Worm (Caenorhabditis elegans): ENCODE results near the gene cfp-1.
A peak's percentile ranks its signal among the peaks of the same experiment; 100 is the strongest.

cfp-1 gene

DNA sequence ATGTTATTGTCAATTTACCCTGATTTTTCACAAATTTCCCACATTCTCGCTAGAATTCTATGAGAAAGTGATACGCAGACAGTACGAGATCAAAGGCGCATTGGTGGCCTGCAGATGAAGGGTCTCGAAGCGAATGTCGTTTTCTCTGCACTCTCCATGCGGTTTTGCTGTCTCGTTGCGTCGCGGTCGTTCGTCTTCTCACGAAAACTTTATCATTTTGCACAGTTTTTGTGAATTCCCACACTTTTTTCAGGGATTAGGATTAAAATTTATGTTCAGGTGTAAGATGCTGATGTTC lies 6.3 kb upstream of the cfp-1 start:
- no peak for TF ChIP-seq dao-5 (tag; optimal IDR thresholded peaks at IDR 0.05)
- peak; percentile 36 for TF ChIP-seq W03F9.2 (tag; optimal IDR thresholded peaks at IDR 0.05)
- TF ChIP-seq him-1 (tag; optimal IDR thresholded peaks at IDR 0.05): no peak

DNA sequence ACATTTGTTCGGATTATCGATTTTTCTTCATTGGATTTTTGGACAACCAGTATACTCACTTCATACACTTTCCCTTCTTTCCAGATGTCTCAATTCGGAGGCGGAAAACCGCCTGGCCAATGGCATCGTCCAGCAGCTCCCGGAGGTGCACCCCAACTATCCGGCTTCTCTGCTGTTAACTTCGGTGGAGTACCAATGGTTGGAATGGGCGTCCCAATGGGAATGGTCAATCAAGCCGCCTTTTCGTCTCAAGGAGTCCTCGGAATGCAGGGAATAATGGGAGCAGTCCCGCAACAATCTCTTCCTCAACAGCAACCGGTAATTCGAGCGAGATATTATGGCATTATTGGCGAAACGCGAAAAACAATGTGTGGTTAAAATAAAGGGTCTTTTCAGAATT lies 5.8 kb upstream of the cfp-1 start, which contains the start of gene ccar-1:
ccar-1 (plus strand) TSS at position 83 of the 400 bp plus-strand sequence.
- TF ChIP-seq W03F9.2 (tag; optimal IDR thresholded peaks at IDR 0.05): no peak
- TF ChIP-seq him-1 (tag; optimal IDR thresholded peaks at IDR 0.05): no peak
- no peak for TF ChIP-seq dao-5 (tag; optimal IDR thresholded peaks at IDR 0.05)

DNA sequence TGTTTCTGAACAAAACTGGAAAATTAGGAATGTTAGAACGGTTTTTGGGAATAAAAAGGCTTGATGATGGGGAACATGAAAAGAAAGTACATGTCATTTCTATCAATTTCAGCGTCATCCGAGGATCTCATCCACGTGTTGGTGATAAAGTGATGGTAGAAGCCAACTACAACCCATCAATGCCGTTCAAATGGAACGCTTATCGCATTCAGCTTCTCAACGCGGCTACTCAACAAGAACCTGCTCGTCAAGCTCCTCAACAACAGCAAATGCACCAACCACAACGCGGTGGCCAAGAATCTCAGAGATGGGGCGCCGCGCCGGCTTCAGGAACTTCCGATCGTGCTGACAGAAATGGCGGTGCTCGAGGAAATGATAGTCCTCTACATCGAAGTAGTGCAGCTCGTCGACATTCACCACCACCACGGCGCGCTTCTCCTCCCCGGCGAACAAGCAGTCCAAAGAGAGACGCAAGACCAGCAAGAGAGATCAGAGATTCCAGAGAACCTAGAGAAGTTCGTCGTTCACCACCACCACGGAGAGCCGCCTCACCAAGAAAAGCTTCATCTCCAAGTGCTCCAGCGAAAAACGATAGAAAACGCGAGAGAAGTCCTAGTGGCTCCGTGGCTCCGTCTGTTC lies 5.1 kb upstream of the cfp-1 start:
- TF ChIP-seq him-1 (tag; optimal IDR thresholded peaks at IDR 0.05) (no peak), dao-5 (tag; optimal IDR thresholded peaks at IDR 0.05) (no peak), W03F9.2 (tag; optimal IDR thresholded peaks at IDR 0.05) (no peak)

DNA sequence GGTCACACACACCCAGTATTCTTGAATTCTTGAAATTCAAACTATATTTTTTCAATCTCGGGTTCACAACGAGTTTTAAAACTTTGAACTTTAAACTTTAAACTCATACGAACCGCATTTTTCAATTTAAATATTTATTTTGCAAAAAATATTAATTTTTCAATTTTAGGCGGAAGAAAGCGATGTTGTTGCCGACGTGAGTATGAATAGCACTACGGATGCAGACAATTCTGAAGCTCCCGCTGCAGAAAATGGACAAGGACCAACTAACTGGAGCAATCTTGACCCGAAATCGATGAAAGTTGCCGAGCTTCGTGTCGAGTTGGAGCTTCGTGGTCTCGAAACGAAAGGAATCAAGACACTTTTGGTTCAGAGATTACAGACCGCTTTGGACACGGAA lies 2.8 kb upstream of the cfp-1 start:
- TF ChIP-seq him-1 (tag; optimal IDR thresholded peaks at IDR 0.05) (no peak), dao-5 (tag; optimal IDR thresholded peaks at IDR 0.05) (no peak), W03F9.2 (tag; optimal IDR thresholded peaks at IDR 0.05) (no peak)

DNA sequence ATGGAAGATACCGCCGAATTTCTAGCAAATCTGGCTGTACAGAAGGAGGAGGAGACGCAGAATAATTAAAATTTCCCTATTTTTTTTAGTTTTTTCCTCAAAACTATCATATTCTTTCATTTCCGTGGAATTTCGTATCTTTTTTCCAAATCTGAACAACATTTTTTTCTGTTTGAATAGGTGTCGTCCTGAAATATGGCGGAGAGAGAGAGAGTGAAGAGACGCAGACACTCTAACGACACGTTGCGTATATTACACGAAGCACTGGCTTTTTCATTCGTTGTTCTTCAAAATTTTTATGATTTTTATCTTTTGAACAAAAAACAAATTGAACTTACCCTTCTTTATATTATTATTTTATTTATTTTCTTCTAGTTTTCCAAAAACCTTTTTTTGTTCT lies 5.7 kb downstream of the cfp-1 start:
- TF ChIP-seq dao-5 (tag; optimal IDR thresholded peaks at IDR 0.05) (no peak), W03F9.2 (tag; optimal IDR thresholded peaks at IDR 0.05) (no peak), him-1 (tag; optimal IDR thresholded peaks at IDR 0.05) (no peak)

DNA sequence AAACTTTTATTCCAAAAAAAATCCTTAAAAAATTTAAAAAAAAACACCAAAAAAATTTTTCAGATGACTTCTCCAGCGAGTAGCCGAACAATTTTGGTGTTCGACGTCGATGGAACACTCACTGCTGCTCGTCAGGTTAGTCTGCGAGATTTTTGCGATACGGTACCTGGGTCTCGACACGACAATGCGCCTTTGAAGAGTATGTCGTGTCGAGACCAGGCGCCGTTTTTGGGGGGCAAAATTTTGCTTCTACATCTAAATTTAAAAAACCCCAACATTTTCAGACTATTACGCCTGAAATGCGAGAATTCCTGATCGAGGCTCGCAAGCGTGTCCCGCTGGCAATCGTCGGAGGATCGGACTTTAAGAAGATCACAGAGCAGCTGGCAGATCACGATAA lies 6.3 kb downstream of the cfp-1 start, which contains the start of gene F52B11.2:
F52B11.2 (plus strand) TSS at position 64 of the 400 bp plus-strand sequence.
- TF ChIP-seq him-1 (tag; optimal IDR thresholded peaks at IDR 0.05) (no peak), dao-5 (tag; optimal IDR thresholded peaks at IDR 0.05) (no peak), W03F9.2 (tag; optimal IDR thresholded peaks at IDR 0.05) (no peak)

DNA sequence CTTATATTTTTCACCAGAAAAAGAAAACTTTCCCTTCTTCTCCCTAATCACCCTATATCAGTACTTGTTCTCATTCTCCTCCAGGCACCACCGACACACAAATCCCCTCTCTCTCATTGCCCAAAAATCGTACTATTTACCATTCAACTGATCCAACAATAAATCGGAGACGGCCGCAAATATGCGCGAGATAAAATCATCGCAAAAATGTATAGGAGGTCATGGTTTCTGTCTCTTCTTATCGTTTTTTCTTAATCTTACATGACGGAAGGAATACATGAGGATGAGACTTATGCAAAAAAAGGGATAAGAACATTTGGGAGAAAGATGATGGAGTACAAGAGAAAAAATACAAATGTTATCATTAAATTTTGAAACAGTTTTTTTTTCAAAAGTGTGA lies 9.2 kb downstream of the cfp-1 start:
- TF ChIP-seq dao-5 (tag; optimal IDR thresholded peaks at IDR 0.05) (no peak), W03F9.2 (tag; optimal IDR thresholded peaks at IDR 0.05) (no peak), him-1 (tag; optimal IDR thresholded peaks at IDR 0.05) (no peak)

DNA sequence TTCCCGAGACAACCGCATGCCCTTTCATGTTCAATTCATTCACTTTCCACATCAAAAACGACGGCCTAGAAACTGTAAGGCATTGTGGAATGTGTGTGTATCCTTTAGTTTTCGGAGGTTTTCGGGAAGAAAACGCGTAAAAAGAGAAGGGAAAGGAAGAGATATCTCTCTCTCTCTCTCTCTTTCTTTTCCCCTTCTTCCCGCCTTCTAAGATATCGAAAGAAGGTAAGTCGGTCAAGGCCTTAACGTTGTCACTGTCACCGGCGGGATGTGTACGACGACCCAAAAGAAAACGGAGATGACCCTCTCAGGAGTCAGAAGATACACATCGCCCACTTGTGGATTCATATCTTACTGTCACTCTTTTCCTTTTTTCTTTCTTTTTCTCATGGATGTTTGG lies 12.5 kb downstream of the cfp-1 start:
- TF ChIP-seq dao-5 (tag; optimal IDR thresholded peaks at IDR 0.05) (no peak), W03F9.2 (tag; optimal IDR thresholded peaks at IDR 0.05) (no peak), him-1 (tag; optimal IDR thresholded peaks at IDR 0.05) (no peak)

DNA sequence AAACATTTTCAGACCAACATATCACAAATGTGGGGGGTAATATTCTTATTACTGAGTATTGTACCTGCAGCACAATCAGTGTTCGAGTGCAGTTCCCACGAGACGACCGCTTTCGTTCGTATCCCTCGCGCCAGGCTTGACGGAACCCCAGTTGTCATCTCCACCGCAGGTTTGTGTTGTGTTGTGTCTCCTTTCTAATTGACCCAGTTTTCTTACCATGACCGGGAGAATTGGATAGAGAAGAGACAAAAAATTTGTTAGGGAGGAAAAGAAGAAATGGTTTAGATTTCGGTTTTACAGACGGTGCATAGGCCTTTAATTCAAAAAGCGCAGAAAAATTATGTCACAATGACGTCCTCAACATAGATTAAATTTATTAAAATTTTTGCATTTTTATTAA lies 14.0 kb downstream of the cfp-1 start, which contains the start of gene noah-2:
noah-2 (plus strand) TSS at position 13 of the 400 bp plus-strand sequence.
- TF ChIP-seq dao-5 (tag; optimal IDR thresholded peaks at IDR 0.05) (no peak), him-1 (tag; optimal IDR thresholded peaks at IDR 0.05) (no peak), W03F9.2 (tag; optimal IDR thresholded peaks at IDR 0.05) (no peak)

DNA sequence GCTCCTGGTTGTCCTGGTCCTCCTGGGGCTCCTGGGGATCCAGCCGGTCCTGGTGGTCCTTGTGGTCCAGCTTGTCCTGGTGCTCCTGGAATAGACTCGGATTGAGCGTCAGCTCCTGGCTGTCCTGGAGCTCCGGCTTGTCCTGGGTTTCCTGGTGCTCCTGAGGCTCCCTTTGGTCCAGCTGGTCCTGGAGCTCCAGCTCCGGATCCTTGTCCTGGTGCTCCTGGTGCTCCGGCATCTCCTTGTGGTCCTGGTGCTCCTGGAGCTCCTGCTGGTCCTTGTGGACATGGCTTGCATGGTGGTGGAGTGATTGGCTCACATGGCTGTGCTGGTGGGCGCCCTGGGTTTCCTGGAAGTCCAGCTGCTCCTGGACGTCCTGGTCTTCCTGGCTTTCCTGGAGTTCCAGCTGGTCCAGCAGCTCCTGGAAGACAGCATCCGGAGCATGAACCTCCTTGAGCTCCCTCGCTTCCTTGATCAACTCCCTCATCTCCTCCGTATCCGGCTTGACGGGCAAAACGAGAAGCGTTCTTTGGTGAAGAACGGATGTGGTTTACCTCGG lies 21.4 kb downstream of the cfp-1 start:
- TF ChIP-seq him-1 (tag; optimal IDR thresholded peaks at IDR 0.05) (no peak), dao-5 (tag; optimal IDR thresholded peaks at IDR 0.05) (no peak), W03F9.2 (tag; optimal IDR thresholded peaks at IDR 0.05) (no peak)

DNA sequence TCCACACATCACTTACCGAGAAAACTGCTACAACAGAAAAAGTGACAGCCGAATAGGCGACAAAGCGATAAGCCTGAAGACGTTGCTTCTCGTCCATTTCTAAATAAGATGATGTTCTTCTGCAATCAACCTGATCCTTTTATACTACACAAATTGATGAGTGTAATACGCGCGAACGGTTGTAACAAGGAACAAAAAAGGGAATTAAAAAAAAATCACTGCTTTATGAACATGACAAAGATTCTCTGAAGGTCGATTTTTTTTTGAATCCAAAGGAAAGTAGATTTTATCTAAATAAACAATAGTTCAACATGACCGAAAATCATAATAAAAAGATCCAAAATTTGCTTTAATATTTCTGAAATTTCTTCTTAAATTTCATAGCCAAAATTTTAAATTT lies 22.0 kb downstream of the cfp-1 start, which contains the start of gene col-133:
col-133 (minus strand) TSS at position 101 of the 400 bp plus-strand sequence.
- no peak for TF ChIP-seq W03F9.2 (tag; optimal IDR thresholded peaks at IDR 0.05)
- no peak for TF ChIP-seq dao-5 (tag; optimal IDR thresholded peaks at IDR 0.05)
- no peak for TF ChIP-seq him-1 (tag; optimal IDR thresholded peaks at IDR 0.05)

DNA sequence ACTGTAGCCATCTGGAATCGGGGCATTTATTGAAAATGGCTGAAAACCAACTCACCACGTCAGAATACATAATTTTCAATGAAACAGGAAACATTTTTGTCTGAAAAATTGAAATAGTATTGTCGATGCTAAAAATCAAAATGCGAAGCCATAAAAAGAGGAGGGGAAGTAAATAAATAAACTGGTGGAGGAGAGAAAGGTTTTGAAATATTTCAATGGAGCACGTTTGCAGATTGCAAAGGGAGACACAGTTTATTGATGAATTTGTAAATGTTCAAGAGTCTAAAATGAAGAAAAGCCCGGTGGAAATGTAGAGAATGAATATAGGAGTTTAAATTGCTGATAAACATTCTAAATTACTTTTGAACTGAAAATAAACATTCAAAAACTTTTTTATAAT lies 25.8 kb downstream of the cfp-1 start, which contains the start of gene F52B11.5:
F52B11.5 (minus strand) TSS at position 178 of the 400 bp plus-strand sequence.
- no peak for TF ChIP-seq dao-5 (tag; optimal IDR thresholded peaks at IDR 0.05)
- TF ChIP-seq him-1 (tag; optimal IDR thresholded peaks at IDR 0.05): no peak
- TF ChIP-seq W03F9.2 (tag; optimal IDR thresholded peaks at IDR 0.05): no peak

DNA sequence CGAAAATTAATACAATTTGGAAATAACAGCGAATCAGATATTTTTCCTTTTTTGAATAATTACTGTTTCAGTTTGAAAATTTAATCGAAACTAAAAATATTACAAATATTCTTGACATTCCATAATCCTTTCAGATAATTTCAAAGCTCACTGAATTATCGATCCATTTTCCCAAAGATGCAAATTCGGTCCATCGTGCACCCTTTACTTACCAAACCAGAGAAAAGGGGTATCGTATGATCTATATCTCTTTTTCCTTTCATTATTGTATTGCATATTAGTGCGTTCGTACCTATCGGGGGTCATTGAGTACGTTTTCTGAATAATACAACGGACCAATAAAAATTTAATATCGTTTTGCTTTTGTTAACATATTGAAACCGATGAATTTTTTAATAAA lies 27.5 kb downstream of the cfp-1 start:
- TF ChIP-seq W03F9.2 (tag; optimal IDR thresholded peaks at IDR 0.05): no peak
- no peak for TF ChIP-seq him-1 (tag; optimal IDR thresholded peaks at IDR 0.05)
- TF ChIP-seq dao-5 (tag; optimal IDR thresholded peaks at IDR 0.05): no peak

DNA sequence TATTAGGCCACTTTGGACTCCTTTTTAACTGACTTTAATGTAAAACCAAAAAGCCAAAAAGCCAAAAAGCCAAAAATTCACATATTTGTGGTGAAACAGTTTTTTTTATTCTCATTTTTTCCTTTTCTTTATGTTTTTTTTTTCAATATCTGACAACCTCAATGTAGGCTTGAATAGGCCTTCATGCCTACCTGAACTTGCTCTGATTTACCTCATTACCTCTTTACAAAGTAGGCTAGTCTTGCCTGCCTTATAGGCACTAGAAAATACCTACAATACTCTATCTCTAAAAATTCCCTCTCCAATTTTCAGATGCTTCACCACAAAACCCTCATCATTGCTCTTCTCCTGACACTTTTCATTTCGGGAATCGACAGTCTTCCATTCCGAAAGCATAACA lies 29.0 kb downstream of the cfp-1 start, which contains the start of gene ins-34:
ins-34 (plus strand) TSS at position 301 of the 400 bp plus-strand sequence.
- TF ChIP-seq dao-5 (tag; optimal IDR thresholded peaks at IDR 0.05): no peak
- no peak for TF ChIP-seq W03F9.2 (tag; optimal IDR thresholded peaks at IDR 0.05)

DNA sequence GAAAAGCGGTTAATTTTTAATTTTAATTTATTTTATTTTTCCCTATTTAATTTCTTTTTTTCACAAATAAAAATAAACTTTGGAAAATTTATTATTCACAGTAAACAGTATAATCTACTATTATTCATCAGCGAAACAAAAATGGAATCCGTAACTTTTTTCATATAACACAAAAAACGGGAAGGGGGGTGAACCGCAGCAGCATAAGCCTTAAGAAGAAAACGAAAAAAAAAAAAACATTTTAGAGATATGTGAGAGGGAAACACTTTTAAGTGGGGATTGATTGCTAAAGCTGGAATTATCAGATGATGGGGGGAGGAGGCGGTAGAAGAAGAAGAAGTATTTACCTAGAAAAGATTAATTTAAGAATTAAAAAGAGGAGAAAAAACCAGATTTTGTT lies 30.4 kb downstream of the cfp-1 start:
- TF ChIP-seq W03F9.2 (tag; optimal IDR thresholded peaks at IDR 0.05): no peak
- TF ChIP-seq him-1 (tag; optimal IDR thresholded peaks at IDR 0.05): no peak
- no peak for TF ChIP-seq dao-5 (tag; optimal IDR thresholded peaks at IDR 0.05)

Measured in whole organism, L4/young adult.